Fruit fly (Drosophila melanogaster): Measurements from ENCODE around the gene CG12576.
A peak's percentile ranks its signal among the peaks of the same experiment; 100 is the strongest.

The CG12576 gene

dm6 chrX:22509085-22509484 is 26.9 kb upstream of the CG12576 start (continued):
- TF ChIP-seq CG9437 (GFP tag; optimal IDR thresholded peaks at IDR 0.05) (no peak), CG6854 (GFP tag; optimal IDR thresholded peaks at IDR 0.05) (no peak), salm (tag; optimal IDR thresholded peaks at IDR 0.05) (no peak), CG11398 (GFP tag; optimal IDR thresholded peaks at IDR 0.05) (no peak), CG17186 (GFP tag; optimal IDR thresholded peaks at IDR 0.05) (no peak), ewg (GFP tag; optimal IDR thresholded peaks at IDR 0.05) (peak; percentile 25), CG1233 (GFP tag; optimal IDR thresholded peaks at IDR 0.05) (peak; percentile 10), Sox100B (GFP tag; optimal IDR thresholded peaks at IDR 0.05) (peak; percentile 26), tll (GFP tag; optimal IDR thresholded peaks at IDR 0.05) (no peak), unc-4 (GFP tag; IDR thresholded peaks at IDR 0.05; ENCODE audit: partially characterized antibody) (no peak), Side (GFP tag; optimal IDR thresholded peaks at IDR 0.05) (no peak), cg (GFP tag; optimal IDR thresholded peaks at IDR 0.05) (no peak), CG12155 (GFP tag; optimal IDR thresholded peaks at IDR 0.05) (no peak), Drgx (GFP tag; IDR thresholded peaks at IDR 0.05) (no peak), CG1603 (tag; optimal IDR thresholded peaks at IDR 0.05) (peak; percentile 17), eve (GFP tag; optimal IDR thresholded peaks at IDR 0.05) (peak in 1 of 2 experiments; percentile 40), CG10565 (GFP tag; optimal IDR thresholded peaks at IDR 0.05) (no peak), CG17361 (GFP tag; IDR thresholded peaks at IDR 0.05) (peak; percentile 43; the same call in 1 of the 3 replicates), trh (GFP tag; optimal IDR thresholded peaks at IDR 0.05) (no peak), slbo (GFP tag; IDR thresholded peaks at IDR 0.05) (no peak), CG9876 (GFP tag; optimal IDR thresholded peaks at IDR 0.05) (no peak), her (GFP tag; optimal IDR thresholded peaks at IDR 0.05) (no peak), CG2199 (GFP tag; IDR thresholded peaks at IDR 0.05) (no peak; the same call in 2 of the 3 replicates), Taf1 (GFP tag; IDR thresholded peaks at IDR 0.05) (no peak), E2f1 (GFP tag; IDR thresholded peaks at IDR 0.05) (no peak), pita (GFP tag; optimal IDR thresholded peaks at IDR 0.05) (no peak), CG3163 (GFP tag; optimal IDR thresholded peaks at IDR 0.05) (no peak), pum (GFP tag; optimal IDR thresholded peaks at IDR 0.05) (no peak), dan (GFP tag; IDR thresholded peaks at IDR 0.05) (no peak), Doc2 (GFP tag; IDR thresholded peaks at IDR 0.05) (no peak), PHDP (tag; optimal IDR thresholded peaks at IDR 0.05) (no peak), CG34376 (GFP tag; optimal IDR thresholded peaks at IDR 0.05) (no peak), hth (optimal IDR thresholded peaks at IDR 0.05) (no peak), dysf (GFP tag; IDR thresholded peaks at IDR 0.05) (peak; percentile 32; the same call in 2 of the 3 replicates), klu (GFP tag; IDR thresholded peaks at IDR 0.05) (no peak), dmrt99B (tag; optimal IDR thresholded peaks at IDR 0.05) (peak; percentile 61), Abd-B (GFP tag; optimal IDR thresholded peaks at IDR 0.05) (peak; percentile 28), CG30431 (GFP tag; optimal IDR thresholded peaks at IDR 0.05) (peak; percentile 2), ken (GFP tag; IDR thresholded peaks at IDR 0.05) (no peak), Fer1 (GFP tag; optimal IDR thresholded peaks at IDR 0.05) (no peak), CG12744 (GFP tag; optimal IDR thresholded peaks at IDR 0.05) (no peak), Bgb (GFP tag; IDR thresholded peaks at IDR 0.05; ENCODE audit: partially characterized antibody) (no peak), NFAT (GFP tag; IDR thresholded peaks at IDR 0.05) (no peak), chm (GFP tag; IDR thresholded peaks at IDR 0.05) (no peak), CG2712 (tag; optimal IDR thresholded peaks at IDR 0.05) (peak; percentile 55), CG2120 (GFP tag; optimal IDR thresholded peaks at IDR 0.05) (no peak), ranshi (GFP tag; IDR thresholded peaks at IDR 0.05) (no peak), CG1832 (GFP tag; optimal IDR thresholded peaks at IDR 0.05) (no peak), peb (GFP tag; IDR thresholded peaks at IDR 0.05) (no peak), abd-A (tag; optimal IDR thresholded peaks at IDR 0.05) (no peak), zfh1 (GFP tag; IDR thresholded peaks at IDR 0.05) (no peak), vvl (GFP tag; IDR thresholded peaks at IDR 0.05) (no peak), CG17829 (tag; optimal IDR thresholded peaks at IDR 0.05) (no peak)

Data from whole organism, embryonic.